Worm (Caenorhabditis elegans) whole organism, L3 larva: ENCODE measurements around the gene Y73B6BL.47.

ENCODE experiments used
- aly-2 ChIP-seq: fragments of 150-350 bp; optimal IDR thresholded peaks from 2 replicates; lab custom pipeline; 2014; ENCODE audit warnings: missing biosample characterization, missing genetic modification characterization
- daf-12 ChIP-seq: fragments of 150-350 bp; optimal IDR thresholded peaks from 2 replicates; lab custom pipeline; 2014; ENCODE audit warnings: missing biosample characterization, missing genetic modification reagents, missing genetic modification characterization
- fos-1 ChIP-seq: fragments of 150-350 bp; optimal IDR thresholded peaks from 2 replicates; lab custom pipeline; 2014; ENCODE audit warnings: missing biosample characterization, missing genetic modification characterization
- lin-15B ChIP-seq: fragments of 150-350 bp; optimal IDR thresholded peaks from 2 replicates; lab custom pipeline; 2014; ENCODE audit warnings: missing biosample characterization, missing genetic modification characterization
- pha-4 ChIP-seq: fragments of 150-350 bp; optimal IDR thresholded peaks from 2 replicates; lab custom pipeline; 2014; ENCODE audit warnings: missing biosample characterization, missing genetic modification reagents, missing genetic modification characterization
- pqm-1 ChIP-seq: fragments of 150-350 bp; optimal IDR thresholded peaks from 2 replicates; lab custom pipeline; 2017; ENCODE audit warnings: missing biosample characterization, missing genetic modification characterization, inconsistent platforms
- unc-62 ChIP-seq: fragments of 150-350 bp; sonication (generic microtip); optimal IDR thresholded peaks from 4 replicates; lab custom pipeline; 2014; ENCODE audit warnings: missing biosample characterization, missing genetic modification reagents, missing genetic modification characterization

- TF ChIP-seq pqm-1 (tag; lab: Kevin White, UChicago), result no peak
- TF ChIP-seq lin-15B (tag; lab: Kevin White, UChicago), result no peak
- TF ChIP-seq pha-4, result no peak
- TF ChIP-seq unc-62 (GFP tag; lab: Kevin White, UChicago), result no peak
- no peak for TF ChIP-seq aly-2 (tag; lab: Kevin White, UChicago)
- no peak for TF ChIP-seq fos-1 (tag; lab: Kevin White, UChicago)
- no peak for TF ChIP-seq daf-12 (tag; lab: Kevin White, UChicago)
Measured at ce11 chrIV:6366032-6366431, 4.3 kb downstream of the Y73B6BL.47 start.
